Worm (Caenorhabditis elegans) whole organism, L4 larva: ENCODE measurements around the gene R04E5.7.

ENCODE experiments used
- ama-1 ChIP-seq: fragments of 150-350 bp; optimal IDR thresholded peaks from 2 replicates; lab custom pipeline; 2014; ENCODE audit warnings: inconsistent platforms, mixed read lengths
- pqm-1 ChIP-seq: sonication (generic microtip); optimal IDR thresholded peaks from 2 replicates; lab custom pipeline; 2017; ENCODE audit warnings: missing biosample characterization, missing genetic modification characterization

ce11 chrX:8786687-8787086 is 10.4 kb downstream of the R04E5.7 start:
- TF ChIP-seq pqm-1 (tag; lab: Kevin White, UChicago) (no peak), ama-1 (lab: Kevin White, UChicago) (no peak)
